Fruit fly (Drosophila melanogaster): ENCODE data around the gene Snoo.

dm6 chr2L:7912878-7913277, 71.1 kb downstream of the Snoo start:
- TF ChIP-seq psq (optimal IDR thresholded peaks at IDR 0.05) (no peak), usp (GFP tag; optimal IDR thresholded peaks at IDR 0.05) (no peak)

All from whole organism.